Worm (Caenorhabditis elegans): ENCODE measurements around the gene Y97E10AR.6.

- TF ChIP-seq fos-1 (tag; optimal IDR thresholded peaks at IDR 0.05) (peak; percentile 67), nhr-21 (tag; optimal IDR thresholded peaks at IDR 0.05) (no peak), nhr-11 (tag; optimal IDR thresholded peaks at IDR 0.05) (no peak), elt-1 (tag; optimal IDR thresholded peaks at IDR 0.05) (no peak), nhr-237 (tag; optimal IDR thresholded peaks at IDR 0.05) (no peak), snpc-4 (tag; optimal IDR thresholded peaks at IDR 0.05) (no peak)
Measured at ce11 chrV:7978798-7979197, 35.0 kb downstream of the Y97E10AR.6 start.

Data from whole organism, L2 larva.